Fruit fly (Drosophila melanogaster) whole organism, embryonic: ENCODE data around the gene CG14339.
A peak's percentile ranks its signal among the peaks of the same experiment; 100 is the strongest.

ENCODE experiments used
- Adf1 ChIP-seq: fragments of 200-800 bp; sonication (Bioruptor generic); IDR thresholded peaks from 2 replicates; pipeline ENCODE4 v1.3.6; 2022; ENCODE audit warnings: missing biosample characterization, missing genetic modification characterization
- Antp ChIP-seq: fragments of 200-800 bp; sonication (Bioruptor generic); optimal IDR thresholded peaks from 3 replicates; lab custom pipeline; 2016; ENCODE audit warnings: missing biosample characterization, missing genetic modification characterization
- Blimp-1 ChIP-seq: fragments of 200-800 bp; sonication (Bioruptor generic); optimal IDR thresholded peaks from 3 replicates; lab custom pipeline; 2018; ENCODE audit warnings: missing biosample characterization, missing genetic modification characterization, mild to moderate bottlenecking, moderate library complexity, missing genetic modification reagents
- CG10366 ChIP-seq: fragments of 200-800 bp; sonication (Bioruptor generic); IDR thresholded peaks from 2 replicates; pipeline ENCODE4 v1.3.6; 2022; ENCODE audit warnings: missing biosample characterization, missing genetic modification characterization
- CG12659 ChIP-seq: fragments of 200-800 bp; sonication (Bioruptor generic); optimal IDR thresholded peaks from 3 replicates; lab custom pipeline; 2017; ENCODE audit warnings: mild to moderate bottlenecking, missing biosample characterization, missing genetic modification reagents, missing genetic modification characterization
- CG12769 ChIP-seq: fragments of 200-800 bp; sonication (Bioruptor generic); optimal IDR thresholded peaks from 2 replicates; lab custom pipeline; 2019; ENCODE audit warnings: missing biosample characterization, mild to moderate bottlenecking, missing genetic modification characterization, moderate library complexity
- CG13296 ChIP-seq: fragments of 200-800 bp; sonication (Bioruptor generic); optimal IDR thresholded peaks from 3 replicates; lab custom pipeline; 2018; ENCODE audit warnings: missing biosample characterization, mild to moderate bottlenecking, missing genetic modification characterization
- CG15696 ChIP-seq: fragments of 200-800 bp; sonication (Bioruptor generic); optimal IDR thresholded peaks from 2 replicates; lab custom pipeline; 2019; ENCODE audit warnings: missing biosample characterization, mild to moderate bottlenecking, missing genetic modification characterization, moderate library complexity
- CG1602 ChIP-seq: fragments of 200-800 bp; sonication (Bioruptor generic); optimal IDR thresholded peaks from 3 replicates; lab custom pipeline; 2016; ENCODE audit warnings: missing biosample characterization, missing genetic modification characterization
- CG17612 ChIP-seq: fragments of 200-800 bp; sonication (Bioruptor generic); IDR thresholded peaks from 2 replicates; pipeline ENCODE4 v1.3.6; 2022; ENCODE audit warnings: missing biosample characterization, missing genetic modification characterization
- CG18011 ChIP-seq: fragments of 200-800 bp; sonication (Bioruptor generic); optimal IDR thresholded peaks from 2 replicates; lab custom pipeline; 2017; ENCODE audit warnings: missing biosample characterization, missing genetic modification characterization, mild to moderate bottlenecking, moderate library complexity, missing genotype
- CG1832 ChIP-seq: fragments of 200-800 bp; sonication (Bioruptor generic); optimal IDR thresholded peaks from 2 replicates; lab custom pipeline; 2017; ENCODE audit warnings: missing biosample characterization, mild to moderate bottlenecking, missing genetic modification characterization, inconsistent platforms
- CG18599 ChIP-seq: fragments of 200-800 bp; sonication (Bioruptor generic); optimal IDR thresholded peaks from 3 replicates; lab custom pipeline; 2017; ENCODE audit warnings: missing biosample characterization, missing genetic modification characterization, mild to moderate bottlenecking, moderate library complexity, missing genetic modification reagents
- CG18619 ChIP-seq: fragments of 200-800 bp; sonication (Bioruptor generic); optimal IDR thresholded peaks from 3 replicates; lab custom pipeline; 2017; ENCODE audit warnings: missing biosample characterization, mild to moderate bottlenecking, missing genetic modification characterization
- CG31224 ChIP-seq: fragments of 200-800 bp; sonication (Bioruptor generic); IDR thresholded peaks from 2 replicates; pipeline ENCODE4 v1.3.6; 2022; ENCODE audit warnings: missing biosample characterization, missing genetic modification characterization
- CG32772 ChIP-seq: fragments of 200-800 bp; sonication (Bioruptor generic); IDR thresholded peaks from 2 replicates; pipeline ENCODE4 v1.3.6; 2022; ENCODE audit warnings: missing biosample characterization, missing genetic modification characterization
- CG33213 ChIP-seq: fragments of 200-800 bp; sonication (Bioruptor generic); optimal IDR thresholded peaks from 3 replicates; lab custom pipeline; 2016; ENCODE audit warnings: missing biosample characterization, missing genetic modification characterization
- CG6791 ChIP-seq: fragments of 200-800 bp; sonication (Bioruptor generic); IDR thresholded peaks from 3 replicates; pipeline ENCODE4 v1.3.6; 2022; ENCODE audit warnings: missing biosample characterization, missing genetic modification characterization; ENCODE audit not compliant: partially characterized antibody
- CG7372 ChIP-seq: fragments of 200-800 bp; sonication (Bioruptor generic); IDR thresholded peaks from 2 replicates; pipeline ENCODE4 v1.3.6; 2022; ENCODE audit warnings: missing biosample characterization, missing genetic modification characterization
- CG8089 ChIP-seq: fragments of 200-800 bp; sonication (Bioruptor generic); optimal IDR thresholded peaks from 3 replicates; lab custom pipeline; 2016; ENCODE audit warnings: missing biosample characterization, missing genetic modification characterization
- D19B ChIP-seq: fragments of 200-800 bp; sonication (Bioruptor generic); optimal IDR thresholded peaks from 2 replicates; lab custom pipeline; 2017; ENCODE audit warnings: missing biosample characterization, mild to moderate bottlenecking, missing genetic modification characterization
- E2f1 ChIP-seq: fragments of 200-800 bp; sonication (Bioruptor generic); IDR thresholded peaks from 2 replicates; pipeline ENCODE4 v1.3.6; 2022; ENCODE audit warnings: missing biosample characterization, missing genetic modification characterization
- Fer3 ChIP-seq: fragments of 200-800 bp; sonication (Bioruptor generic); optimal IDR thresholded peaks from 2 replicates; lab custom pipeline; 2018; ENCODE audit warnings: missing biosample characterization, mild to moderate bottlenecking, missing genetic modification characterization, moderate library complexity
- Lim3 ChIP-seq: fragments of 200-800 bp; sonication (Bioruptor generic); IDR thresholded peaks from 2 replicates; pipeline ENCODE4 v1.3.6; 2022; ENCODE audit warnings: missing biosample characterization, missing genetic modification characterization
- Mrtf ChIP-seq: fragments of 200-800 bp; sonication (Bioruptor generic); IDR thresholded peaks from 3 replicates; pipeline ENCODE4 v1.3.6; 2022; ENCODE audit warnings: missing biosample characterization, missing genetic modification characterization
- Pdp1 ChIP-seq, 2 experiments: fragments of 200-800 bp; sonication (Bioruptor generic); optimal IDR thresholded peaks; 3 replicates each; lab custom pipeline; 2016; ENCODE audit warnings: missing biosample characterization in 2 of 2, missing genetic modification characterization in 2 of 2, mild to moderate bottlenecking in 1 of 2, moderate library complexity in 1 of 2
- Sin3A ChIP-seq: fragments of >200 bp; optimal IDR thresholded peaks from 2 replicates; lab custom pipeline; 2018
- Six4 ChIP-seq: fragments of 200-800 bp; sonication (Bioruptor generic); optimal IDR thresholded peaks from 2 replicates; lab custom pipeline; 2016; ENCODE audit warnings: missing biosample characterization, missing genetic modification characterization
- amos ChIP-seq: fragments of 200-800 bp; sonication (Bioruptor generic); IDR thresholded peaks from 2 replicates; pipeline ENCODE4 v1.3.6; 2022; ENCODE audit warnings: missing biosample characterization, missing genetic modification characterization; ENCODE audit not compliant: partially characterized antibody
- ash1 ChIP-seq: fragments of 200-800 bp; sonication (Bioruptor generic); optimal IDR thresholded peaks from 2 replicates; lab custom pipeline; 2018; ENCODE audit warnings: missing biosample characterization, mild to moderate bottlenecking, missing genetic modification characterization
- ato ChIP-seq: fragments of 200-800 bp; sonication (Bioruptor generic); IDR thresholded peaks from 2 replicates; pipeline ENCODE4 v1.3.6; 2022; ENCODE audit warnings: missing biosample characterization, missing genetic modification characterization; ENCODE audit not compliant: partially characterized antibody
- chm ChIP-seq: fragments of 200-800 bp; sonication (Bioruptor generic); IDR thresholded peaks from 2 replicates; pipeline ENCODE4 v1.3.6; 2022; ENCODE audit warnings: missing biosample characterization, missing genetic modification characterization
- dan ChIP-seq: fragments of 200-800 bp; sonication (Bioruptor generic); IDR thresholded peaks from 2 replicates; pipeline ENCODE4 v1.3.6; 2022; ENCODE audit warnings: missing biosample characterization, missing genetic modification characterization
- eve ChIP-seq, 2 experiments: fragments of >200 bp; optimal IDR thresholded peaks; 2 replicates each; lab custom pipeline; 2017; ENCODE audit warnings: missing biosample characterization in 2 of 2, missing genetic modification characterization in 2 of 2
- grn ChIP-seq: fragments of 200-800 bp; sonication (Bioruptor generic); optimal IDR thresholded peaks from 3 replicates; lab custom pipeline; 2017; ENCODE audit warnings: missing biosample characterization, missing genetic modification characterization
- gsb ChIP-seq: fragments of 200-800 bp; sonication (Bioruptor generic); IDR thresholded peaks from 2 replicates; pipeline ENCODE4 v1.3.6; 2022; ENCODE audit warnings: missing biosample characterization, missing genetic modification characterization
- h ChIP-seq: fragments of >200 bp; optimal IDR thresholded peaks from 2 replicates; lab custom pipeline; 2017
- inv ChIP-seq: fragments of 200-800 bp; sonication (Bioruptor generic); IDR thresholded peaks from 2 replicates; pipeline ENCODE4 v1.3.6; 2022; ENCODE audit warnings: missing biosample characterization, missing genetic modification characterization; ENCODE audit not compliant: partially characterized antibody
- knrl ChIP-seq: fragments of 200-800 bp; sonication (Bioruptor generic); IDR thresholded peaks from 3 replicates; pipeline ENCODE4 v1.3.6; 2022; ENCODE audit warnings: missing biosample characterization, missing genetic modification characterization; ENCODE audit not compliant: partially characterized antibody
- lab ChIP-seq: fragments of 200-800 bp; sonication (Bioruptor generic); optimal IDR thresholded peaks from 3 replicates; lab custom pipeline; 2017; ENCODE audit warnings: missing biosample characterization, missing genetic modification characterization, mild to moderate bottlenecking, moderate library complexity, missing genetic modification reagents
- mld ChIP-seq: fragments of 200-800 bp; sonication (Bioruptor generic); IDR thresholded peaks from 3 replicates; pipeline ENCODE4 v1.3.6; 2022; ENCODE audit warnings: missing biosample characterization, missing genetic modification characterization; ENCODE audit not compliant: partially characterized antibody
- pnt ChIP-seq: fragments of 200-800 bp; sonication (Bioruptor generic); optimal IDR thresholded peaks from 3 replicates; lab custom pipeline; 2016; ENCODE audit warnings: missing biosample characterization, missing genetic modification characterization
- ro ChIP-seq: fragments of 200-800 bp; sonication (Bioruptor generic); IDR thresholded peaks from 2 replicates; pipeline ENCODE4 v1.3.6; 2022; ENCODE audit warnings: missing biosample characterization, missing genetic modification characterization
- sqz ChIP-seq: fragments of 200-800 bp; sonication (Bioruptor generic); optimal IDR thresholded peaks from 3 replicates; lab custom pipeline; 2018; ENCODE audit warnings: missing biosample characterization, mild to moderate bottlenecking, missing genetic modification characterization
- ssp ChIP-seq: fragments of 200-800 bp; sonication (Bioruptor generic); IDR thresholded peaks from 2 replicates; pipeline ENCODE4 v1.3.6; 2022; ENCODE audit warnings: missing biosample characterization, missing genetic modification characterization
- tap ChIP-seq: fragments of 200-800 bp; optimal IDR thresholded peaks from 3 replicates; lab custom pipeline; 2019; ENCODE audit warnings: missing biosample characterization, mild to moderate bottlenecking, missing genetic modification characterization, moderate library complexity
- tio ChIP-seq: fragments of 200-800 bp; sonication (Bioruptor generic); optimal IDR thresholded peaks from 2 replicates; lab custom pipeline; 2017; ENCODE audit warnings: missing biosample characterization, missing genetic modification characterization, inconsistent platforms
- tll ChIP-seq, 2 experiments: fragments of 200-800 bp in 1 of 2; fragments of >200 bp in 1 of 2; sonication (Bioruptor generic) in 1 of 2; optimal IDR thresholded peaks; 2 replicates each; lab custom pipeline; 2017 to 2019; ENCODE audit warnings: missing biosample characterization in 2 of 2, missing genetic modification characterization in 2 of 2, mild to moderate bottlenecking in 1 of 2, moderate library complexity in 1 of 2
- tup ChIP-seq: fragments of 200-800 bp; sonication (Bioruptor generic); optimal IDR thresholded peaks from 2 replicates; lab custom pipeline; 2016; ENCODE audit warnings: missing biosample characterization, mild to moderate bottlenecking, missing genetic modification characterization, moderate library complexity

CG14339 gene

dm6 chr2L:1074180-1074864, 34.0 kb upstream of the CG14339 start (continued):
- no peak for TF ChIP-seq mld (GFP tag; lab: Robert Waterston, UW)
- peak; percentile 54 for TF ChIP-seq ssp (GFP tag; lab: Robert Waterston, UW)
- no peak for TF ChIP-seq h
- TF ChIP-seq tio (GFP tag; lab: Kevin White, UChicago), result no peak
- TF ChIP-seq CG12659 (GFP tag; lab: Kevin White, UChicago), result peak; percentile 78
- no peak for TF ChIP-seq Lim3 (GFP tag; lab: Robert Waterston, UW)
- TF ChIP-seq ash1 (GFP tag; lab: Kevin White, UChicago), result no peak
- TF ChIP-seq CG18599 (GFP tag; lab: Kevin White, UChicago), result peak; percentile 84
- TF ChIP-seq CG18619 (GFP tag; lab: Kevin White, UChicago), result peak; percentile 63
- peak; percentile 23 for TF ChIP-seq D19B (GFP tag; lab: Kevin White, UChicago)
- TF ChIP-seq CG31224 (GFP tag; lab: Robert Waterston, UW), result peak; percentile 53; the same call in 1 of the 2 replicates
- no peak for TF ChIP-seq Adf1 (GFP tag; lab: Robert Waterston, UW)
- TF ChIP-seq CG6791, result no peak
- peak; percentile 81 for TF ChIP-seq CG32772 (GFP tag; lab: Robert Waterston, UW)
- TF ChIP-seq CG12769 (tag; lab: Kevin White, UChicago), result peak; percentile 82
- no peak for TF ChIP-seq CG17612 (GFP tag; lab: Robert Waterston, UW)
- TF ChIP-seq tap (tag; lab: Kevin White, UChicago), result peak; percentile 85
- peak; percentile 76 for TF ChIP-seq Fer3 (tag; lab: Kevin White, UChicago)
- TF ChIP-seq Blimp-1 (GFP tag; lab: Kevin White, UChicago), result peak; percentile 87
- TF ChIP-seq eve (GFP tag; optimal IDR thresholded peaks at IDR 0.05; lab: Kevin White, UChicago), result no peak
- TF ChIP-seq Six4 (GFP tag; lab: Kevin White, UChicago), result peak; percentile 80
- no peak for TF ChIP-seq inv
- no peak for TF ChIP-seq tll (GFP tag; optimal IDR thresholded peaks at IDR 0.05; lab: Kevin White, UChicago)
- TF ChIP-seq CG1832, result peak; percentile 37
- TF ChIP-seq knrl (GFP tag; lab: Robert Waterston, UW), result no peak
- TF ChIP-seq CG10366 (GFP tag; lab: Robert Waterston, UW), result peak; percentile 61
- 0 out of 2 replicates have a peak, but pooled peaks have one; percentile 5 for TF ChIP-seq dan (GFP tag; lab: Robert Waterston, UW)
- peak; percentile 42 for TF ChIP-seq CG33213
- TF ChIP-seq CG7372, result peak; percentile 8; the same call in 1 of the 2 replicates
- TF ChIP-seq Mrtf (GFP tag; lab: Robert Waterston, UW), result peak; percentile 60; the same call in 1 of the 3 replicates
- no peak for TF ChIP-seq Sin3A
- TF ChIP-seq lab, result peak; percentile 84
- peak; percentile 18 for TF ChIP-seq CG13296 (GFP tag; lab: Kevin White, UChicago)
- TF ChIP-seq ro, result no peak
- peak; percentile 72 for TF ChIP-seq CG1602 (GFP tag; lab: Kevin White, UChicago)
- TF ChIP-seq grn (GFP tag; lab: Kevin White, UChicago), result no peak
- TF ChIP-seq pnt, result peak; percentile 67
- peak; percentile 68 for TF ChIP-seq CG18011 (GFP tag; lab: Kevin White, UChicago)
- peak; percentile 73 for TF ChIP-seq E2f1 (GFP tag; lab: Robert Waterston, UW)
- TF ChIP-seq chm (GFP tag; lab: Robert Waterston, UW), result peak; percentile 83
- peak; percentile 66 to 79 for TF ChIP-seq Pdp1 (GFP tag; optimal IDR thresholded peaks at IDR 0.05; lab: Kevin White, UChicago)
- no peak for TF ChIP-seq amos (GFP tag; lab: Robert Waterston, UW)
- TF ChIP-seq gsb, result peak; percentile 35; the same call in 1 of the 2 replicates
- no peak for TF ChIP-seq tup (GFP tag; lab: Kevin White, UChicago)
- peak; percentile 76 for TF ChIP-seq sqz (GFP tag; lab: Kevin White, UChicago)
- peak; percentile 66 for TF ChIP-seq Antp (GFP tag; lab: Kevin White, UChicago)
- TF ChIP-seq CG8089 (GFP tag; lab: Kevin White, UChicago), result peak; percentile 60
- no peak for TF ChIP-seq ato (GFP tag; lab: Robert Waterston, UW)
- TF ChIP-seq CG15696, result peak; percentile 61
